Worm (Caenorhabditis elegans) whole organism, L1 larva: ENCODE results near the gene Y38C1AA.7.
"Not testable (repeated sequence)": the region's sequence is repeated elsewhere in the genome, so short reads cannot be mapped to it uniquely, and the experiment has no call there.

Experiments
- C16A3.4 ChIP-seq: fragments of 150-350 bp; optimal IDR thresholded peaks from 2 replicates; lab custom pipeline; 2014; ENCODE audit warnings: missing biosample characterization, missing genetic modification characterization
- aly-2 ChIP-seq: fragments of 150-350 bp; optimal IDR thresholded peaks from 2 replicates; lab custom pipeline; 2014; ENCODE audit warnings: missing biosample characterization, missing genetic modification characterization
- ceh-8 ChIP-seq: fragments of 200-800 bp; sonication (Bioruptor generic); optimal IDR thresholded peaks from 2 replicates; lab custom pipeline; 2018; ENCODE audit warnings: mild to moderate bottlenecking, missing genetic modification characterization, moderate library complexity, missing compliant biosample characterization
- ceh-82 ChIP-seq, 3 experiments: fragments of 150-350 bp in 1 of 3; sonication (generic microtip) in 2 of 3; optimal IDR thresholded peaks; 2 replicates each; lab custom pipeline; 2014 to 2017; ENCODE audit warnings: missing biosample characterization in 3 of 3, missing genetic modification characterization in 3 of 3
- ceh-90 ChIP-seq: sonication (generic microtip); optimal IDR thresholded peaks from 2 replicates; lab custom pipeline; 2016; ENCODE audit warnings: missing genetic modification characterization, missing compliant biosample characterization
- dpl-1 ChIP-seq, 3 experiments: fragments of 150-350 bp in 2 of 3; sonication (generic microtip) in 1 of 3; optimal IDR thresholded peaks; 2 replicates each; lab custom pipeline; 2014 to 2017; ENCODE audit warnings: missing biosample characterization in 3 of 3, missing genetic modification characterization in 3 of 3, missing genetic modification reagents in 3 of 3
- efl-3 ChIP-seq: fragments of 200-800 bp; sonication (Bioruptor generic); optimal IDR thresholded peaks from 2 replicates; lab custom pipeline; 2018; ENCODE audit warnings: mild to moderate bottlenecking, missing genetic modification characterization, missing compliant biosample characterization
- egl-13 ChIP-seq: sonication (generic microtip); optimal IDR thresholded peaks from 2 replicates; lab custom pipeline; 2016; ENCODE audit warnings: missing genotype, missing genetic modification reagents, missing genetic modification characterization, missing compliant biosample characterization
- elt-3 ChIP-seq, 6 experiments: fragments of 150-350 bp in 1 of 6; sonication (generic microtip); optimal IDR thresholded peaks; 2 replicates each; lab custom pipeline; 2017 to 2018; ENCODE audit warnings: missing biosample characterization in 6 of 6, missing genetic modification characterization in 6 of 6, inconsistent platforms in 1 of 6
- fkh-4 ChIP-seq: sonication (generic microtip); optimal IDR thresholded peaks from 2 replicates; lab custom pipeline; 2016; ENCODE audit warnings: missing compliant biosample characterization, missing genetic modification characterization, borderline replicate concordance
- fkh-8 ChIP-seq: sonication (generic microtip); optimal IDR thresholded peaks from 2 replicates; lab custom pipeline; 2016; ENCODE audit warnings: mild to moderate bottlenecking, missing genetic modification characterization, missing compliant biosample characterization
- hlh-4 ChIP-seq: sonication (generic microtip); optimal IDR thresholded peaks from 2 replicates; lab custom pipeline; 2016; ENCODE audit warnings: mild to moderate bottlenecking, missing genetic modification characterization, missing compliant biosample characterization
- hpl-2 ChIP-seq: fragments of 150-350 bp; optimal IDR thresholded peaks from 2 replicates; lab custom pipeline; 2014; ENCODE audit warnings: missing biosample characterization, missing genetic modification reagents, missing genetic modification characterization
- jun-1 ChIP-seq: fragments of 150-350 bp; optimal IDR thresholded peaks from 2 replicates; lab custom pipeline; 2014; ENCODE audit warnings: missing biosample characterization, missing genetic modification reagents, missing genetic modification characterization
- lin-14 ChIP-seq: fragments of 200-800 bp; sonication (Bioruptor generic); optimal IDR thresholded peaks from 2 replicates; lab custom pipeline; 2018; ENCODE audit warnings: mild to moderate bottlenecking, missing genetic modification characterization, moderate library complexity, missing compliant biosample characterization
- lin-35 ChIP-seq, 2 experiments: fragments of 150-350 bp; optimal IDR thresholded peaks; 2 replicates each; lab custom pipeline; 2014; ENCODE audit warnings: missing biosample characterization in 2 of 2, missing genetic modification characterization in 2 of 2, missing genetic modification reagents in 2 of 2
- lin-39 ChIP-seq: fragments of 150-350 bp; optimal IDR thresholded peaks from 2 replicates; lab custom pipeline; 2014; ENCODE audit warnings: missing biosample characterization, missing genetic modification reagents, missing genetic modification characterization
- lir-3 ChIP-seq: sonication (generic microtip); optimal IDR thresholded peaks from 2 replicates; lab custom pipeline; 2016; ENCODE audit warnings: mild to moderate bottlenecking, missing genetic modification characterization, moderate library complexity, missing compliant biosample characterization; ENCODE audit not compliant: poor library complexity
- mef-2 ChIP-seq: fragments of 150-350 bp; optimal IDR thresholded peaks from 2 replicates; lab custom pipeline; 2014; ENCODE audit warnings: missing biosample characterization, missing genetic modification characterization
- mep-1 ChIP-seq: fragments of 150-350 bp; optimal IDR thresholded peaks from 2 replicates; lab custom pipeline; 2014; ENCODE audit warnings: missing biosample characterization, missing genetic modification characterization
- nhr-19 ChIP-seq: fragments of 200-800 bp; sonication (Bioruptor generic); conservative IDR thresholded peaks from 2 replicates; pipeline ENCODE4 v1.3.6; 2022; ENCODE audit warnings: missing genetic modification characterization, missing compliant biosample characterization
- nhr-20 ChIP-seq: sonication (generic microtip); optimal IDR thresholded peaks from 2 replicates; lab custom pipeline; 2016; ENCODE audit warnings: mild to moderate bottlenecking, missing genetic modification characterization, missing compliant biosample characterization
- nhr-77 ChIP-seq: fragments of 150-350 bp; optimal IDR thresholded peaks from 2 replicates; lab custom pipeline; 2014; ENCODE audit warnings: missing biosample characterization, missing genetic modification characterization
- nhr-85 ChIP-seq: sonication (generic microtip); peaks from one replicate; lab custom pipeline; 2016; ENCODE audit warnings: missing genetic modification characterization, inconsistent platforms, missing compliant biosample characterization
- pag-3 ChIP-seq: sonication (generic microtip); optimal IDR thresholded peaks from 2 replicates; lab custom pipeline; 2017; ENCODE audit warnings: missing genetic modification characterization, mild to moderate bottlenecking, missing compliant biosample characterization, antibody characterized with exemption, borderline replicate concordance; ENCODE audit not compliant: insufficient read depth
- pqm-1 ChIP-seq: sonication (generic microtip); optimal IDR thresholded peaks from 3 replicates; lab custom pipeline; 2017; ENCODE audit warnings: missing biosample characterization, missing genetic modification characterization
- sptf-1 ChIP-seq: fragments of 150-350 bp; optimal IDR thresholded peaks from 2 replicates; lab custom pipeline; 2014; ENCODE audit warnings: missing biosample characterization, missing genetic modification characterization
- swsn-7 ChIP-seq: sonication (generic microtip); optimal IDR thresholded peaks from 2 replicates; lab custom pipeline; 2016; ENCODE audit warnings: missing genetic modification characterization, missing compliant biosample characterization
- tbx-2 ChIP-seq: sonication (generic microtip); optimal IDR thresholded peaks from 2 replicates; lab custom pipeline; 2016; ENCODE audit warnings: missing genetic modification characterization, missing compliant biosample characterization
- unc-130 ChIP-seq: fragments of 150-350 bp; optimal IDR thresholded peaks from 2 replicates; lab custom pipeline; 2017; ENCODE audit warnings: missing biosample characterization, missing genetic modification characterization, inconsistent platforms
- unc-30 ChIP-seq: sonication (generic microtip); optimal IDR thresholded peaks from 2 replicates; lab custom pipeline; 2017; ENCODE audit warnings: missing biosample characterization, missing genetic modification characterization
- unc-98 ChIP-seq: fragments of 200-800 bp; sonication (Bioruptor generic); IDR thresholded peaks from 2 replicates; pipeline ENCODE4 v1.3.6; 2022; ENCODE audit warnings: missing genetic modification characterization, missing compliant biosample characterization
- vab-15 ChIP-seq: sonication (generic microtip); optimal IDR thresholded peaks from 2 replicates; lab custom pipeline; 2017; ENCODE audit warnings: missing genotype, mild to moderate bottlenecking, missing genetic modification characterization, missing compliant biosample characterization

Gene Y38C1AA.7

DNA sequence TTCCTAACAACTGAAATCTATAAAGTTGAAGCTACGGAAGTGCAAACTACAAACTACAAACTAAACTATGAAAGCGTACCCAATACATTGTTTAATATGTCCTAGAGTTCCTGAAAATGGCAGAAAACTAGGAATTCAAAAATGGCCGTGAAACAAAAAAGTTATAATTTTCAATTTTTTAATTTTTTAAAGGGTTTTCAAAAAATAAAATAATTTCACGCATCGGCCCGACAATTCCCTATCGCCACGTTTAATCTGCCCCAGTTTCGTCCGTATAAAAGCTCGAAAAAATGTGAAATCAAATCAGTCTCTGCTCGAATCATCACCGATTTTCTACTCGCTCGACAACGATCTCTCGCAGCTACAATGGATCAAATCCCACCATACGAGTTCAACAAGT is at the start of gene Y38C1AA.7:
Y38C1AA.7 (plus strand) TSS at position 301 of the 400 bp plus-strand sequence.
- TF ChIP-seq nhr-77 (tag; lab: Kevin White, UChicago): no peak
- no peak for TF ChIP-seq nhr-20 (tag; lab: Kevin White, UChicago)
- TF ChIP-seq elt-3 (tag; optimal IDR thresholded peaks at IDR 0.05; lab: Kevin White, UChicago): no peak
- TF ChIP-seq mef-2 (tag; lab: Kevin White, UChicago): no peak
- TF ChIP-seq ceh-90 (tag; lab: Kevin White, UChicago): no peak
- TF ChIP-seq pqm-1: no peak
- no peak for TF ChIP-seq sptf-1
- no peak for TF ChIP-seq dpl-1 (GFP tag; optimal IDR thresholded peaks at IDR 0.05; lab: Kevin White, UChicago)
- TF ChIP-seq vab-15: no peak
- TF ChIP-seq nhr-19 (GFP tag; lab: Robert Waterston, UW): no peak
- TF ChIP-seq C16A3.4 (tag; lab: Kevin White, UChicago): no peak
- no peak for TF ChIP-seq hlh-4 (tag; lab: Kevin White, UChicago)
- no peak for TF ChIP-seq lir-3 (tag; lab: Kevin White, UChicago)
- no peak for TF ChIP-seq unc-98
- TF ChIP-seq, all 84 proteins: peak for 0

DNA sequence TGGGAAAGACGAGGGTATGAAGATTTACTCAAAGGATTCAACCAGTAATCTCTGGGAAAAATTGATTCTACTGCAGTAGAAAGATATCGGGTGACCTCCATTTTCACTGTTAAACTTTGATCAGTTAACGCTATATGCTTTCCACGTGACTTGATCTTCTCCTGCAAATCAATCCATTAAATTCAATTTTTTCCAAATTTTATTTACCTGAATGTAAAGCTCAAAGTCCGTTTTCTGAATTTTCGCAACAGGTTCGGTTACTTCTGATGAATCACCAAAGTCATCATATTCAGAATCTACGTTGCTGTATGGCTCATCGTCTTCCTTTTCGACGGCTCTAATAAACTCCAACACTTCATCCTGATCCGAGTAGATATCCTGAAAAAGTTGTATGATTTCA is 49.5 kb upstream of the Y38C1AA.7 start, which contains the start of gene B0545.4:
B0545.4 (minus strand) TSS at position 101 of the 400 bp plus-strand sequence.
- no peak for TF ChIP-seq unc-30 (tag; lab: Kevin White, UChicago)
- TF ChIP-seq mep-1 (tag; lab: Kevin White, UChicago): no peak
- no peak for TF ChIP-seq nhr-85
- no peak for TF ChIP-seq tbx-2 (tag; lab: Kevin White, UChicago)

DNA sequence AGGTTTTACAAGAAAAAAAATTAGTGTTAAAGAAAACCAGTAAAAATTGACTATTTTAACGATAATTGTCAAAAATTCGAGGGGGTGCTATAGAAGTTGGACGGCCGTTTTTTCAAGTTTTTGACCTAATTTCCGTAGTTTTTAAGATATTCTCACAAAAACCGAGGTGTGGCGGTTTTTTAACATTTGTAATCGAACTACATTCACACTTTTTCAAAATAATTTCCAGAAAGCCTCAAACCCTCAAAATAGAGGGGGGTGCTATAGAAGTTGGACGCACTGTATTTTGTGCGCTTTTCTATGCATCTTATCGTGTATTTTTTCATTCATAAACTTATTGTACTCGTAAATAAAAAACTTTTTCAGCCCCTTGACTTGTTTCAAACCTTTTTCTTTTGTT is 47.4 kb upstream of the Y38C1AA.7 start, which contains the start of gene F29C4.4:
F29C4.4 (plus strand) TSS at position 301 of the 400 bp plus-strand sequence.
- TF ChIP-seq lin-14 (GFP tag; lab: Kevin White, UChicago); lin-35 (GFP tag; optimal IDR thresholded peaks at IDR 0.05; lab: Kevin White, UChicago); fkh-8 (tag; lab: Kevin White, UChicago): not testable (repeated sequence)

DNA sequence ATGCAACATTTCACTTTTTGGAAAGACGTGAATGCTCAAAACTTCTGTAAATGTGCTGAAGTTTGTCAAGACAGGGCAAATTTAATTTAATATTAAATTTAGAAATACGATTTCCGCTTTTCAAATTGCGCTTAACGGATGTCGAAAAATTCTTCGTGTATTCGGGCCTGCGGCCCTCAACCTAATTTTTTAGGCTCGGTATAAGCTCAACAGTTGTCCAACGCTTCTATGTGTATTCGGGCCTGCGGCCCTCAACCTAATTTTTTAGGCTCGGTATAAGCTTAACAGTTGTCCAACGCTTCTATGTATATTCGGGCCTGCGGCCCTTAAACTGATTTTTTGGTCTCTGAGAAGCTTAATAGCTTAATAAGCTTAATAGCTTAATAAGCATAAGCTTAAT is 40.0 kb upstream of the Y38C1AA.7 start:
- TF ChIP-seq egl-13 (tag; lab: Kevin White, UChicago) (no peak), dpl-1 (GFP tag; optimal IDR thresholded peaks at IDR 0.05; lab: Kevin White, UChicago) (no peak), aly-2 (tag; lab: Kevin White, UChicago) (no peak), mep-1 (tag; lab: Kevin White, UChicago) (no peak), hpl-2 (GFP tag; lab: Kevin White, UChicago) (no peak), pag-3 (tag; lab: Kevin White, UChicago) (no peak), ceh-82 (tag; optimal IDR thresholded peaks at IDR 0.05; lab: Kevin White, UChicago) (no peak), nhr-85 (no peak), unc-130 (no peak), lin-14 (GFP tag; lab: Kevin White, UChicago) (no peak), fkh-4 (no peak), ceh-8 (GFP tag; lab: Kevin White, UChicago) (no peak), lin-39 (tag; lab: Kevin White, UChicago) (no peak)

DNA sequence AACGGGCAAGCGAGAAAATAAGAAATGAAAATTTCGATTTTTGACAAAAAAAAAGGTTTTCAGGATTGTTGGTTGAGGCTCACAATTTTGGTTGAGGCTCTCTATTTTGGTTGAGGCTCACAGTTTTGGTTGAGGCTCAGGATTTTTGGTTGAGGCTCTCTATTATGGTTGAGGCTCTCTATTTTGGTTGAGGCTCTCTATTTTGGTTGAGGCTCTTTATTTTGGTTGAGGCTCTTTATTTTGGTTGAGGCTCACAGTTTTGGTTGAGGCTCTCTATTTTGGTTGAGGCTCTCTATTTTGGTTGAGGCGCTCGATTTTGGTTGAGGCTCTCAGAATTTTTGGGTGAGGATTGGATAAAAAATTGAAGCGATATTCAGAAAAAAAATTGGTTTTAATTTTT is 39.0 kb upstream of the Y38C1AA.7 start:
- no peak for TF ChIP-seq efl-3 (GFP tag; lab: Kevin White, UChicago)
- no peak for TF ChIP-seq hlh-4 (tag; lab: Kevin White, UChicago)
- TF ChIP-seq ceh-8 (GFP tag; lab: Kevin White, UChicago): no peak
- no peak for TF ChIP-seq jun-1 (tag; lab: Kevin White, UChicago)
- TF ChIP-seq swsn-7 (tag; lab: Kevin White, UChicago): no peak
- TF ChIP-seq sptf-1: no peak
- no peak for TF ChIP-seq unc-30 (tag; lab: Kevin White, UChicago)
